ENCODE assay signal across 1 fruit fly cellular context in the genomic region with DNA sequence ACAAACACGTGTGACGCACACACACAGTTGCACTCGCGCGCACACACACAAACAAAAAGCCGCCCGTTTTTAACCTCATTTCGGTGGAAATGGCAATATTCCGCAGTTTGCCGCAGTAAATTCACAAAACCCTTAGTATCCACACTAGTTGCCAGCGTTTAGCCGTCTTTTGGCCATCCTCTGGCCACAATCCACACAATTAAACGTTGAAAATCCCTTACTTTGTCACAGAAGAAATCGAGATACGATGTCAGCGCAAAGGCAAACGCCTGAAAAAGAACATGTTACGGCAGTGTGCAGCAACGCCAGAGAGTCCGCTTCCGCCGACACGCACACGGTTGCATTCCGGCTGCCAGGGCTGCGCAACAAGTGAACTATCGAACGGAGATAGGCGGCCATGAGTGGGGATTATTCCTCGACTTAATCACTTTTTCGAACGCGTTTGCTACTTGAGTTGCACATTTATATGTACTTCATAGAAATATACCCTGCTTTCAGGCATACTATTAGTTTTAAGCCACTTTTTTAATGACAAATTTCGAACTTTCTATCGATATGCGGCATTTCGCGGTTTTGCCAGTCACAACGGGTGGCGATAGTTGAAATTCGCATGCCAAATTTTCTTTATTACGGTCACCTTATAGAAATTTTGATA.
TF ChIP-seq lines count a peak whose summit lies in the region.

A gene (minus strand): TSS at position 282 of the 655 bp plus-strand sequence.

TF ChIP-seq in whole organism, embryonic, 481 proteins besides CTCF, POLR2A, EP300 and RAD21 (continued from another document and continues in another):
- TF ChIP-seq E2f1 (GFP tag; IDR thresholded peaks at IDR 0.05; lab: Robert Waterston, UW) (peak; percentile 44; the same call in 1 of the 2 replicates), Neu2 (GFP tag; optimal IDR thresholded peaks at IDR 0.05; lab: Kevin White, UChicago; ENCODE audit: borderline replicate concordance) (peak; percentile 53), sr (GFP tag; IDR thresholded peaks at IDR 0.05; lab: Robert Waterston, UW) (peak; percentile 63; the same call in 2 of the 3 replicates), Sry-β (GFP tag; optimal IDR thresholded peaks at IDR 0.05; lab: Kevin White, UChicago) (peak; percentile 53), Antp (GFP tag; optimal IDR thresholded peaks at IDR 0.05; lab: Kevin White, UChicago) (peak; percentile 82), odd (GFP tag; optimal IDR thresholded peaks at IDR 0.05; lab: Kevin White, UChicago) (peak; percentile 88), Lim3 (GFP tag; IDR thresholded peaks at IDR 0.05; lab: Robert Waterston, UW) (no peak), ash1 (GFP tag; optimal IDR thresholded peaks at IDR 0.05; lab: Kevin White, UChicago) (peak; percentile 74), dan (GFP tag; IDR thresholded peaks at IDR 0.05; lab: Robert Waterston, UW) (no peak), nerfin-2 (GFP tag; IDR thresholded peaks at IDR 0.05; lab: Robert Waterston, UW; ENCODE audit: partially characterized antibody) (peak; percentile 66; the same call in 1 of the 2 replicates), Stat92E (GFP tag; optimal IDR thresholded peaks at IDR 0.05; lab: Kevin White, UChicago) (no peak), CG6791 (GFP tag; IDR thresholded peaks at IDR 0.05; lab: Robert Waterston, UW; ENCODE audit: partially characterized antibody) (peak; percentile 72; the same call in 1 of the 3 replicates), CG7963 (GFP tag; IDR thresholded peaks at IDR 0.05; lab: Robert Waterston, UW; ENCODE audit: partially characterized antibody) (peak; percentile 53; the same call in 1 of the 3 replicates), tna (GFP tag; IDR thresholded peaks at IDR 0.05; lab: Robert Waterston, UW; ENCODE audit: partially characterized antibody) (peak; percentile 59; the same call in 1 of the 2 replicates), exex (tag; optimal IDR thresholded peaks at IDR 0.05; lab: Kevin White, UChicago) (peak; percentile 28), hkb (optimal IDR thresholded peaks at IDR 0.05; lab: Kevin White, UChicago) (no peak), hkb (GFP tag; IDR thresholded peaks at IDR 0.05; lab: Robert Waterston, UW) (peak; percentile 71), Side (GFP tag; optimal IDR thresholded peaks at IDR 0.05; lab: Kevin White, UChicago) (peak; percentile 86), CG8924 (tag; optimal IDR thresholded peaks at IDR 0.05; lab: Kevin White, UChicago) (peak; percentile 16), CG13287 (GFP tag; IDR thresholded peaks at IDR 0.05; lab: Robert Waterston, UW; ENCODE audit: partially characterized antibody) (peak; percentile 79), CG12744 (GFP tag; optimal IDR thresholded peaks at IDR 0.05; lab: Kevin White, UChicago) (peak; percentile 44), CG14860 (GFP tag; IDR thresholded peaks at IDR 0.05; lab: Robert Waterston, UW; ENCODE audit: partially characterized antibody) (peak; percentile 71), CG9817 (tag; optimal IDR thresholded peaks at IDR 0.05; lab: Kevin White, UChicago) (peak; percentile 77), CG5180 (GFP tag; optimal IDR thresholded peaks at IDR 0.05; lab: Kevin White, UChicago) (peak; percentile 66), Blimp-1 (GFP tag; optimal IDR thresholded peaks at IDR 0.05; lab: Kevin White, UChicago) (peak; percentile 37), toy (GFP tag; IDR thresholded peaks at IDR 0.05; lab: Robert Waterston, UW) (0 out of 2 replicates have a peak, but pooled peaks have one; percentile 45), tx (GFP tag; optimal IDR thresholded peaks at IDR 0.05; lab: Kevin White, UChicago) (peak; percentile 55), CG10321 (GFP tag; IDR thresholded peaks at IDR 0.05; lab: Robert Waterston, UW) (0 out of 2 replicates have a peak, but pooled peaks have one; percentile 40), ato (GFP tag; IDR thresholded peaks at IDR 0.05; lab: Robert Waterston, UW; ENCODE audit: partially characterized antibody) (peak; percentile 53; the same call in 1 of the 2 replicates), CG13424 (tag; optimal IDR thresholded peaks at IDR 0.05; lab: Kevin White, UChicago) (peak; percentile 60), CG4404 (GFP tag; IDR thresholded peaks at IDR 0.05; lab: Robert Waterston, UW) (peak; percentile 73), CG11456 (GFP tag; IDR thresholded peaks at IDR 0.05; lab: Robert Waterston, UW) (peak; percentile 89), CG3726 (GFP tag; IDR thresholded peaks at IDR 0.05; lab: Robert Waterston, UW) (no peak), Dref (GFP tag; IDR thresholded peaks at IDR 0.05; lab: Robert Waterston, UW) (peak; percentile 59), sens (GFP tag; lab: Kevin White, UChicago) (peak; percentile 95), CG18476 (GFP tag; optimal IDR thresholded peaks at IDR 0.05; lab: Kevin White, UChicago) (peak; percentile 3), wek (GFP tag; optimal IDR thresholded peaks at IDR 0.05; lab: Kevin White, UChicago) (peak; percentile 85), slbo (GFP tag; IDR thresholded peaks at IDR 0.05; lab: Robert Waterston, UW) (peak; percentile 75), dmrt11E (tag; optimal IDR thresholded peaks at IDR 0.05; lab: Kevin White, UChicago) (peak; percentile 75), sens-2 (GFP tag; IDR thresholded peaks at IDR 0.05; lab: Robert Waterston, UW) (peak; percentile 74), CG17186 (GFP tag; optimal IDR thresholded peaks at IDR 0.05; lab: Kevin White, UChicago) (peak; percentile 86), tap (tag; optimal IDR thresholded peaks at IDR 0.05; lab: Kevin White, UChicago) (peak; percentile 51), Oli (tag; optimal IDR thresholded peaks at IDR 0.05; lab: Kevin White, UChicago) (peak; percentile 63), CG12299 (tag; optimal IDR thresholded peaks at IDR 0.05; lab: Kevin White, UChicago) (peak; percentile 61), ERR (GFP tag; optimal IDR thresholded peaks at IDR 0.05; lab: Kevin White, UChicago) (peak; percentile 30), gem (tag; optimal IDR thresholded peaks at IDR 0.05; lab: Kevin White, UChicago) (peak; percentile 37), CG8944 (GFP tag; optimal IDR thresholded peaks at IDR 0.05; lab: Kevin White, UChicago) (peak; percentile 66), sug (tag; optimal IDR thresholded peaks at IDR 0.05; lab: Kevin White, UChicago) (peak; percentile 81), jigr1 (GFP tag; IDR thresholded peaks at IDR 0.05; lab: Robert Waterston, UW) (no peak), wdn (GFP tag; IDR thresholded peaks at IDR 0.05; lab: Robert Waterston, UW) (peak; percentile 55; the same call in 1 of the 2 replicates), CG15479 (GFP tag; optimal IDR thresholded peaks at IDR 0.05; lab: Kevin White, UChicago) (peak; percentile 29), yki (optimal IDR thresholded peaks at IDR 0.05; lab: Kevin White, UChicago) (no peak), pfk (GFP tag; optimal IDR thresholded peaks at IDR 0.05; lab: Kevin White, UChicago) (peak; percentile 72), pb (GFP tag; optimal IDR thresholded peaks at IDR 0.05; lab: Kevin White, UChicago) (peak; percentile 81), CG31224 (GFP tag; IDR thresholded peaks at IDR 0.05; lab: Robert Waterston, UW) (no peak), CG15601 (tag; optimal IDR thresholded peaks at IDR 0.05; lab: Kevin White, UChicago) (peak; percentile 47), CG8089 (GFP tag; optimal IDR thresholded peaks at IDR 0.05; lab: Kevin White, UChicago) (peak; percentile 85), Myb (GFP tag; optimal IDR thresholded peaks at IDR 0.05; lab: Kevin White, UChicago) (peak; percentile 64), Sin3A (optimal IDR thresholded peaks at IDR 0.05; lab: Kevin White, UChicago) (peak; percentile 99), lbe (GFP tag; optimal IDR thresholded peaks at IDR 0.05; lab: Kevin White, UChicago) (no peak), dpn (GFP tag; optimal IDR thresholded peaks at IDR 0.05; lab: Kevin White, UChicago) (peak; percentile 62 to 84), CG15696 (tag; optimal IDR thresholded peaks at IDR 0.05; lab: Kevin White, UChicago) (peak; percentile 28), Hsf (GFP tag; optimal IDR thresholded peaks at IDR 0.05; lab: Kevin White, UChicago) (peak; percentile 78), Hr51 (GFP tag; optimal IDR thresholded peaks at IDR 0.05; lab: Kevin White, UChicago) (peak; percentile 59 to 65), CG1792 (GFP tag; optimal IDR thresholded peaks at IDR 0.05; lab: Kevin White, UChicago) (peak; percentile 69), CG12659 (GFP tag; optimal IDR thresholded peaks at IDR 0.05; lab: Kevin White, UChicago) (peak; percentile 88), dati (GFP tag; IDR thresholded peaks at IDR 0.05; lab: Robert Waterston, UW) (peak; percentile 47; the same call in 1 of the 2 replicates), CG13624 (GFP tag; optimal IDR thresholded peaks at IDR 0.05; lab: Kevin White, UChicago) (peak; percentile 87), CG32767 (GFP tag; IDR thresholded peaks at IDR 0.05; lab: Robert Waterston, UW) (peak; percentile 52; the same call in 1 of the 2 replicates), her (GFP tag; optimal IDR thresholded peaks at IDR 0.05; lab: Kevin White, UChicago) (peak; percentile 87), CG11093 (GFP tag; IDR thresholded peaks at IDR 0.05; lab: Robert Waterston, UW) (0 out of 3 replicates have a peak, but pooled peaks have one; percentile 26), Awh (GFP tag; IDR thresholded peaks at IDR 0.05; lab: Robert Waterston, UW) (peak; percentile 55; the same call in 1 of the 2 replicates), emc (GFP tag; optimal IDR thresholded peaks at IDR 0.05; lab: Kevin White, UChicago) (peak; percentile 88), cg (GFP tag; optimal IDR thresholded peaks at IDR 0.05; lab: Kevin White, UChicago) (peak; percentile 95), HLH54F (GFP tag; optimal IDR thresholded peaks at IDR 0.05; lab: Kevin White, UChicago) (peak; percentile 85), peb (GFP tag; IDR thresholded peaks at IDR 0.05; lab: Robert Waterston, UW) (no peak; the same call in 1 of the 2 replicates), bsh (GFP tag; optimal IDR thresholded peaks at IDR 0.05; lab: Kevin White, UChicago) (peak; percentile 9 to 60), nom (GFP tag; optimal IDR thresholded peaks at IDR 0.05; lab: Kevin White, UChicago) (peak; percentile 79), B-H2 (GFP tag; optimal IDR thresholded peaks at IDR 0.05; lab: Kevin White, UChicago) (peak; percentile 87), row (GFP tag; IDR thresholded peaks at IDR 0.05; lab: Robert Waterston, UW) (peak; percentile 77), trem (tag; optimal IDR thresholded peaks at IDR 0.05; lab: Kevin White, UChicago) (peak; percentile 50), MBD-R2 (GFP tag; IDR thresholded peaks at IDR 0.05; lab: Robert Waterston, UW) (peak; percentile 60; the same call in 1 of the 2 replicates), Doc2 (GFP tag; IDR thresholded peaks at IDR 0.05; lab: Robert Waterston, UW) (no peak), CG1233 (GFP tag; optimal IDR thresholded peaks at IDR 0.05; lab: Kevin White, UChicago) (peak; percentile 90), Dp (GFP tag; optimal IDR thresholded peaks at IDR 0.05; lab: Kevin White, UChicago) (peak; percentile 25), CG13894 (tag; optimal IDR thresholded peaks at IDR 0.05; lab: Kevin White, UChicago) (peak; percentile 58), croc (GFP tag; conservative IDR thresholded peaks at IDR 0.05; lab: Robert Waterston, UW) (peak; percentile 62; the same call in 2 of the 3 replicates), CG9876 (GFP tag; optimal IDR thresholded peaks at IDR 0.05; lab: Kevin White, UChicago) (peak; percentile 91), CG10147 (GFP tag; optimal IDR thresholded peaks at IDR 0.05; lab: Kevin White, UChicago) (peak; percentile 64), chif (GFP tag; optimal IDR thresholded peaks at IDR 0.05; lab: Kevin White, UChicago) (peak; percentile 72 to 76), CG8281 (tag; optimal IDR thresholded peaks at IDR 0.05; lab: Kevin White, UChicago) (no peak), CG10366 (GFP tag; IDR thresholded peaks at IDR 0.05; lab: Robert Waterston, UW) (peak; percentile 58), CG16815 (GFP tag; optimal IDR thresholded peaks at IDR 0.05; lab: Kevin White, UChicago) (peak; percentile 67), CG15269 (tag; optimal IDR thresholded peaks at IDR 0.05; lab: Kevin White, UChicago) (peak; percentile 58), CG1647 (GFP tag; optimal IDR thresholded peaks at IDR 0.05; lab: Kevin White, UChicago) (peak; percentile 54), run (tag; optimal IDR thresholded peaks at IDR 0.05; lab: Kevin White, UChicago) (peak; percentile 34), CG9727 (GFP tag; optimal IDR thresholded peaks at IDR 0.05; lab: Kevin White, UChicago) (peak; percentile 91), salm (tag; optimal IDR thresholded peaks at IDR 0.05; lab: Kevin White, UChicago) (peak; percentile 41), Dbx (GFP tag; IDR thresholded peaks at IDR 0.05; lab: Robert Waterston, UW) (peak; percentile 86), BEAF-32 (GFP tag; optimal IDR thresholded peaks at IDR 0.05; lab: Kevin White, UChicago) (peak; percentile 93), Sox100B (GFP tag; optimal IDR thresholded peaks at IDR 0.05; lab: Kevin White, UChicago) (peak; percentile 86), CoRest (tag; optimal IDR thresholded peaks at IDR 0.05; lab: Kevin White, UChicago) (peak; percentile 69), gcm (GFP tag; optimal IDR thresholded peaks at IDR 0.05; lab: Kevin White, UChicago) (peak; percentile 25), CG6689 (GFP tag; IDR thresholded peaks at IDR 0.05; lab: Robert Waterston, UW) (peak; percentile 60), CG3163 (GFP tag; optimal IDR thresholded peaks at IDR 0.05; lab: Kevin White, UChicago) (peak; percentile 62), CG5953 (GFP tag; IDR thresholded peaks at IDR 0.05; lab: Robert Waterston, UW) (no peak), CG4820 (GFP tag; optimal IDR thresholded peaks at IDR 0.05; lab: Kevin White, UChicago) (peak; percentile 66), CG6854 (GFP tag; optimal IDR thresholded peaks at IDR 0.05; lab: Kevin White, UChicago) (peak; percentile 79), bowl (GFP tag; IDR thresholded peaks at IDR 0.05; lab: Robert Waterston, UW) (no peak), Atf3 (GFP tag; optimal IDR thresholded peaks at IDR 0.05; lab: Kevin White, UChicago) (peak; percentile 58), NC2α (GFP tag; optimal IDR thresholded peaks at IDR 0.05; lab: Kevin White, UChicago) (peak; percentile 54), CG11696 (GFP tag; IDR thresholded peaks at IDR 0.05; lab: Robert Waterston, UW) (0 out of 2 replicates have a peak, but pooled peaks have one; percentile 53), CG12104 (GFP tag; optimal IDR thresholded peaks at IDR 0.05; lab: Kevin White, UChicago) (peak; percentile 84), CG43689 (GFP tag; IDR thresholded peaks at IDR 0.05; lab: Robert Waterston, UW) (no peak), Ssrp (tag; optimal IDR thresholded peaks at IDR 0.05; lab: Kevin White, UChicago) (peak; percentile 38), CG6654 (GFP tag; optimal IDR thresholded peaks at IDR 0.05; lab: Kevin White, UChicago) (peak; percentile 58), eve (GFP tag; optimal IDR thresholded peaks at IDR 0.05; lab: Kevin White, UChicago) (peak in 1 of 2 experiments; percentile 17), HLH4C (GFP tag; IDR thresholded peaks at IDR 0.05; lab: Robert Waterston, UW; ENCODE audit: partially characterized antibody) (peak; percentile 70)
